Worm (Caenorhabditis elegans) whole organism, L4 larva: Measurements from ENCODE around the gene dnc-3.

Source experiments
- D1046.2 ChIP-seq: fragments of 200-800 bp; sonication (Bioruptor generic); IDR thresholded peaks from 2 replicates; pipeline ENCODE4 v1.3.6; 2022; ENCODE audit warnings: missing genetic modification characterization, missing compliant biosample characterization
- F10B5.3 ChIP-seq: sonication (generic microtip); optimal IDR thresholded peaks from 2 replicates; lab custom pipeline; 2016; ENCODE audit warnings: mild to moderate bottlenecking, missing genetic modification characterization, missing compliant biosample characterization
- F26F4.8 ChIP-seq: fragments of 200-800 bp; sonication (Bioruptor generic); conservative IDR thresholded peaks from 2 replicates; pipeline ENCODE4 v1.3.6; 2022; ENCODE audit warnings: missing genetic modification characterization, missing compliant biosample characterization
- F49E8.2 ChIP-seq: sonication (generic microtip); optimal IDR thresholded peaks from 2 replicates; lab custom pipeline; 2016; ENCODE audit warnings: missing compliant biosample characterization, mild to moderate bottlenecking, missing genetic modification characterization, borderline replicate concordance
- R02D3.7 ChIP-seq: fragments of 150-350 bp; sonication (generic microtip); optimal IDR thresholded peaks from 3 replicates; lab custom pipeline; 2014; ENCODE audit warnings: missing biosample characterization, missing genetic modification characterization
- T20F7.1 ChIP-seq: fragments of 200-800 bp; sonication (Bioruptor generic); optimal IDR thresholded peaks from 2 replicates; lab custom pipeline; 2018; ENCODE audit warnings: mild to moderate bottlenecking, missing genetic modification characterization, missing compliant biosample characterization
- ZK546.5 ChIP-seq, 2 experiments: sonication (generic microtip); optimal IDR thresholded peaks; 2 replicates each; lab custom pipeline; 2017; ENCODE audit warnings: missing biosample characterization in 2 of 2, missing genetic modification characterization in 2 of 2
- aha-1 ChIP-seq: fragments of 150-350 bp; peaks from one replicate; lab custom pipeline; 2014; ENCODE audit warnings: missing biosample characterization, missing genetic modification characterization
- ama-1 ChIP-seq: fragments of 150-350 bp; optimal IDR thresholded peaks from 2 replicates; lab custom pipeline; 2014; ENCODE audit warnings: inconsistent platforms, mixed read lengths
- ceh-28 ChIP-seq: fragments of 150-350 bp; optimal IDR thresholded peaks from 2 replicates; lab custom pipeline; 2014; ENCODE audit warnings: missing biosample characterization, missing genetic modification reagents, missing genetic modification characterization
- ceh-32 ChIP-seq: sonication (generic microtip); optimal IDR thresholded peaks from 2 replicates; lab custom pipeline; 2016; ENCODE audit warnings: mild to moderate bottlenecking, missing genetic modification characterization, missing compliant biosample characterization; ENCODE audit not compliant: poor library complexity
- ceh-62 ChIP-seq: sonication (generic microtip); optimal IDR thresholded peaks from 2 replicates; lab custom pipeline; 2017; ENCODE audit warnings: missing biosample characterization, missing genetic modification characterization
- ctbp-1 ChIP-seq: fragments of 200-800 bp; sonication (Bioruptor generic); IDR thresholded peaks from 2 replicates; pipeline ENCODE4 v1.3.6; 2022; ENCODE audit warnings: missing genetic modification reagents, missing genetic modification characterization, missing compliant biosample characterization
- daf-16 ChIP-seq, 3 experiments: sonication (generic microtip); optimal IDR thresholded peaks; 2 replicates each; lab custom pipeline; 2016 to 2017; ENCODE audit warnings: missing genetic modification characterization in 3 of 3, missing genetic modification reagents in 3 of 3, mild to moderate bottlenecking in 2 of 3, missing compliant biosample characterization in 2 of 3, missing biosample characterization in 1 of 3, moderate library complexity in 1 of 3
- dpl-1 ChIP-seq: fragments of 150-350 bp; optimal IDR thresholded peaks from 2 replicates; lab custom pipeline; 2014; ENCODE audit warnings: missing biosample characterization, missing genetic modification reagents, missing genetic modification characterization
- dve-1 ChIP-seq: sonication (generic microtip); optimal IDR thresholded peaks from 2 replicates; lab custom pipeline; 2017; ENCODE audit warnings: antibody characterized with exemption, mild to moderate bottlenecking, missing genetic modification characterization, missing compliant biosample characterization; ENCODE audit not compliant: insufficient read depth
- egl-27 ChIP-seq: sonication (generic microtip); optimal IDR thresholded peaks from 3 replicates; lab custom pipeline; 2017; ENCODE audit warnings: missing biosample characterization, missing genetic modification reagents, missing genetic modification characterization
- fkh-10 ChIP-seq: fragments of 150-350 bp; optimal IDR thresholded peaks from 2 replicates; lab custom pipeline; 2014; ENCODE audit warnings: missing biosample characterization, missing genetic modification reagents, missing genetic modification characterization
- hif-1 ChIP-seq, 2 experiments: sonication (generic microtip); optimal IDR thresholded peaks; 2 replicates each; lab custom pipeline; 2016 to 2017; ENCODE audit warnings: missing compliant biosample characterization in 2 of 2, missing genetic modification characterization in 2 of 2, missing genetic modification reagents in 2 of 2, missing genotype in 2 of 2, mild to moderate bottlenecking in 1 of 2
- hlh-30 ChIP-seq: sonication (generic microtip); optimal IDR thresholded peaks from 2 replicates; lab custom pipeline; 2017; ENCODE audit warnings: antibody characterized with exemption, mild to moderate bottlenecking, missing genetic modification characterization, missing compliant biosample characterization; ENCODE audit not compliant: insufficient read depth
- hmg-1.1 ChIP-seq: fragments of 200-800 bp; sonication (Bioruptor generic); IDR thresholded peaks from 2 replicates; pipeline ENCODE4 v1.3.6; 2022; ENCODE audit warnings: missing genetic modification reagents, missing genetic modification characterization, missing compliant biosample characterization
- jun-1 ChIP-seq: fragments of 150-350 bp; optimal IDR thresholded peaks from 2 replicates; lab custom pipeline; 2014; ENCODE audit warnings: missing biosample characterization, missing genetic modification reagents, missing genetic modification characterization
- lin-15B ChIP-seq: fragments of 150-350 bp; sonication (generic microtip); optimal IDR thresholded peaks from 3 replicates; lab custom pipeline; 2014; ENCODE audit warnings: missing biosample characterization, missing genetic modification characterization
- lin-39 ChIP-seq: fragments of 150-350 bp; optimal IDR thresholded peaks from 2 replicates; lab custom pipeline; 2014; ENCODE audit warnings: missing biosample characterization, missing genetic modification reagents, missing genetic modification characterization
- lsy-2 ChIP-seq, 2 experiments: fragments of 150-350 bp in 1 of 2; sonication (generic microtip) in 1 of 2; optimal IDR thresholded peaks; 2 replicates each; lab custom pipeline; 2014 to 2017; ENCODE audit warnings: missing biosample characterization in 2 of 2, missing genetic modification characterization in 2 of 2
- mdl-1 ChIP-seq, 2 experiments: fragments of 150-350 bp in 1 of 2; sonication (generic microtip) in 1 of 2; optimal IDR thresholded peaks; 2 replicates each; lab custom pipeline; 2014 to 2017; ENCODE audit warnings: missing biosample characterization in 2 of 2, missing genetic modification characterization in 2 of 2
- mep-1 ChIP-seq: fragments of 150-350 bp; sonication (generic microtip); optimal IDR thresholded peaks from 3 replicates; lab custom pipeline; 2014; ENCODE audit warnings: missing biosample characterization, missing genetic modification characterization
- mxl-2 ChIP-seq: fragments of 200-800 bp; sonication (Bioruptor generic); conservative IDR thresholded peaks from 2 replicates; pipeline ENCODE4 v1.3.6; 2022; ENCODE audit warnings: missing genetic modification reagents, missing genetic modification characterization, missing compliant biosample characterization
- nhr-102 ChIP-seq: sonication (generic microtip); optimal IDR thresholded peaks from 2 replicates; lab custom pipeline; 2016; ENCODE audit warnings: mild to moderate bottlenecking, missing genetic modification characterization, moderate library complexity, missing compliant biosample characterization
- nhr-237 ChIP-seq: sonication (generic microtip); optimal IDR thresholded peaks from 2 replicates; lab custom pipeline; 2017; ENCODE audit warnings: missing biosample characterization, missing genetic modification characterization
- nhr-41 ChIP-seq: fragments of 200-800 bp; sonication (Bioruptor generic); IDR thresholded peaks from 2 replicates; pipeline ENCODE4 v1.3.6; 2022; ENCODE audit warnings: missing genetic modification reagents, missing genetic modification characterization, missing compliant biosample characterization
- nhr-48 ChIP-seq: sonication (generic microtip); optimal IDR thresholded peaks from 2 replicates; lab custom pipeline; 2016; ENCODE audit warnings: mild to moderate bottlenecking, missing genetic modification characterization, missing compliant biosample characterization
- nhr-77 ChIP-seq: fragments of 150-350 bp; optimal IDR thresholded peaks from 2 replicates; lab custom pipeline; 2014; ENCODE audit warnings: missing biosample characterization, missing genetic modification characterization
- php-3 ChIP-seq: fragments of 200-800 bp; sonication (Bioruptor generic); IDR thresholded peaks from 2 replicates; pipeline ENCODE4 v1.3.6; 2022; ENCODE audit warnings: missing genetic modification reagents, missing genetic modification characterization, missing compliant biosample characterization
- pqm-1 ChIP-seq: sonication (generic microtip); optimal IDR thresholded peaks from 2 replicates; lab custom pipeline; 2017; ENCODE audit warnings: missing biosample characterization, missing genetic modification characterization
- rbr-2 ChIP-seq: sonication (generic microtip); optimal IDR thresholded peaks from 2 replicates; lab custom pipeline; 2016; ENCODE audit warnings: missing genotype, missing genetic modification characterization, missing compliant biosample characterization
- saeg-2 ChIP-seq: fragments of 200-800 bp; sonication (Bioruptor generic); IDR thresholded peaks from 2 replicates; pipeline ENCODE4 v1.3.6; 2022; ENCODE audit warnings: missing genetic modification reagents, missing genetic modification characterization, missing compliant biosample characterization
- set-16 ChIP-seq: fragments of 200-800 bp; sonication (Bioruptor generic); IDR thresholded peaks from 2 replicates; pipeline ENCODE4 v1.3.6; 2022; ENCODE audit warnings: missing genetic modification reagents, missing genetic modification characterization, missing compliant biosample characterization
- spr-1 ChIP-seq: sonication (generic microtip); optimal IDR thresholded peaks from 2 replicates; lab custom pipeline; 2016; ENCODE audit warnings: mild to moderate bottlenecking, missing genetic modification characterization, missing compliant biosample characterization
- tra-1 ChIP-seq: fragments of 200-800 bp; sonication (Bioruptor generic); IDR thresholded peaks from 2 replicates; pipeline ENCODE4 v1.3.6; 2022; ENCODE audit warnings: missing genetic modification reagents, missing genetic modification characterization, missing compliant biosample characterization
- unc-130 ChIP-seq: sonication (generic microtip); optimal IDR thresholded peaks from 2 replicates; lab custom pipeline; 2016; ENCODE audit warnings: missing genetic modification reagents, missing genetic modification characterization, missing compliant biosample characterization
- unc-62 ChIP-seq, 3 experiments: fragments of 150-350 bp in 1 of 3; sonication (generic microtip); optimal IDR thresholded peaks in 2 of 3; peaks in 1 of 3; 1 replicate in 1 of 3; 2 replicates in 2 of 3; lab custom pipeline; 2014 to 2017; ENCODE audit warnings: missing biosample characterization in 3 of 3, missing genetic modification characterization in 3 of 3, missing genetic modification reagents in 3 of 3, missing genotype in 1 of 3
- zip-11 ChIP-seq: fragments of 200-800 bp; sonication (Bioruptor generic); IDR thresholded peaks from 2 replicates; pipeline ENCODE4 v1.3.6; 2022; ENCODE audit warnings: missing genetic modification characterization, missing compliant biosample characterization

dnc-3 gene

DNA sequence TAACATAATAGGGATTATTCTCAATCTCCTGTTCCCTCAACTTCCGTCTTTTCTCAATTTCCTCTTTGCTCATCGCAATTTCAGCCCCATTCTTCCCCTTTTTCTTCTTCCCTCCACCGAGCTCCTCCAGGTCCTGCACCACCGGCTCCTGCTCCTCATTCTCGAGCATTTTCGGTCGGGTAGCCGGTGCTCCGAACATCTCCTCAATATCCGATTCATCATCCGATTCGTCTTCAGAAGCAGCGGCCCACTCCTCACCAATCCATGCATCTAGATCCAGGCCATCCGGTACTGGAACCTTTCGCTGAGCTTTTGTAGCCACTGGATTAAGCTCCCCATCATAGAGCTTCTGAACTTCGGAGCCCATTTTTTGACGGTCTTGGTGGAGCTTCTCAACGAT is 13.4 kb upstream of the dnc-3 start:
- TF ChIP-seq lsy-2 (tag; optimal IDR thresholded peaks at IDR 0.05; lab: Kevin White, UChicago) (no peak), spr-1 (no peak), set-16 (GFP tag; lab: Robert Waterston, UW) (peak; percentile 69; the same call in 1 of the 2 replicates), jun-1 (tag; lab: Kevin White, UChicago) (no peak)

- TF ChIP-seq F10B5.3 (tag; lab: Kevin White, UChicago): no peak
- TF ChIP-seq lsy-2 (tag; optimal IDR thresholded peaks at IDR 0.05; lab: Kevin White, UChicago): peak in 1 of 2 experiments; percentile 12
- TF ChIP-seq nhr-237 (tag; lab: Kevin White, UChicago): no peak
Observed at ce11 chrII:3546381-3546931, 7.1 kb upstream of the dnc-3 start, which contains the start of gene apd-3. apd-3 (minus strand) TSS chrII:3546431.

ce11 chrII:3547282-3547681 is 6.2 kb upstream of the dnc-3 start:
- peak in 1 of 2 experiments; percentile 85 for TF ChIP-seq unc-62 (GFP tag; optimal IDR thresholded peaks at IDR 0.05 in 1 of 2; lab: Kevin White, UChicago)
- TF ChIP-seq unc-62 (tag; optimal IDR thresholded peaks at IDR 0.05; lab: Kevin White, UChicago): no peak
- no peak for TF ChIP-seq saeg-2 (GFP tag; lab: Robert Waterston, UW)
- TF ChIP-seq mep-1 (tag; lab: Kevin White, UChicago): peak; percentile 37
- TF ChIP-seq mdl-1 (tag; optimal IDR thresholded peaks at IDR 0.05; lab: Kevin White, UChicago): peak in 1 of 2 experiments; percentile 51
- TF ChIP-seq ceh-62 (tag; lab: Kevin White, UChicago): no peak
- TF ChIP-seq hlh-30 (tag; lab: Kevin White, UChicago): peak; percentile 24
- TF ChIP-seq egl-27 (tag; lab: Kevin White, UChicago): no peak
- TF ChIP-seq set-16 (GFP tag; lab: Robert Waterston, UW): peak; percentile 41; the same call in 1 of the 2 replicates
- TF ChIP-seq F26F4.8 (GFP tag; lab: Robert Waterston, UW): no peak
- peak; percentile 33 for TF ChIP-seq dve-1 (tag; lab: Kevin White, UChicago)
- no peak for TF ChIP-seq ctbp-1 (GFP tag; lab: Robert Waterston, UW)
- peak; percentile 42 for TF ChIP-seq rbr-2
- peak in 1 of 2 experiments; percentile 53 for TF ChIP-seq hif-1 (tag; optimal IDR thresholded peaks at IDR 0.05; lab: Kevin White, UChicago)
- peak; percentile 63 for TF ChIP-seq hmg-1.1 (GFP tag; lab: Robert Waterston, UW)
- no peak for TF ChIP-seq R02D3.7 (tag; lab: Kevin White, UChicago)
- no peak for TF ChIP-seq nhr-48 (tag; lab: Kevin White, UChicago)
- TF ChIP-seq aha-1 (tag; lab: Kevin White, UChicago): peak; percentile 88
- peak; percentile 22 for TF ChIP-seq fkh-10
- peak; percentile 7 to 69 for TF ChIP-seq lsy-2 (tag; optimal IDR thresholded peaks at IDR 0.05; lab: Kevin White, UChicago)
- peak; percentile 8 for TF ChIP-seq dpl-1 (GFP tag; lab: Kevin White, UChicago)

DNA sequence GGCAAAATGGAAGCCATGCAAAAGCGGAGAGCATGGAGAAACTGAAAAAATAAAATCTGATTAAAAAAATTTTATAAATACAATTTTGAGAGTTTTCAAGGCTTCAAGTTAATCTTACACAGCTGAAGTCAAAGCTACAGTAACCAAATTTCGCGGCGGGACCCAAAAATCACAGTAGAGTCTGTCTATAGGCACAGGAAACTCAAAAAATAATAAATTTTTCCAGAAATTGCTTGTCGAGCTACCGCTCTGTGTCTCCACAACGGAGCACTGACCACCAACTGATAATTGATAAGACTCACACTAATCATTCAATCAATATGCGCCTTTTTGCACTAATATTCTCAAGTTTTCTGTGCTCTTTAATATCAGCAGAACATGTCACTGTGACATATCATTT is 3.2 kb upstream of the dnc-3 start, which contains the start of gene W10G11.19:
Gene W10G11.19, plus strand, starts transcription at position 301 of the 400 bp plus-strand sequence.
- TF ChIP-seq nhr-77 (tag; lab: Kevin White, UChicago): no peak
- no peak for TF ChIP-seq nhr-102
- TF ChIP-seq mxl-2 (GFP tag; lab: Robert Waterston, UW): no peak
- TF ChIP-seq T20F7.1: no peak
- no peak for TF ChIP-seq D1046.2 (GFP tag; lab: Robert Waterston, UW)
- no peak for TF ChIP-seq daf-16 (GFP tag; optimal IDR thresholded peaks at IDR 0.05; lab: Kevin White, UChicago)
- TF ChIP-seq daf-16 (tag; optimal IDR thresholded peaks at IDR 0.05; lab: Kevin White, UChicago): peak; percentile 28
- no peak for TF ChIP-seq ZK546.5 (tag; optimal IDR thresholded peaks at IDR 0.05; lab: Kevin White, UChicago)
- TF ChIP-seq pqm-1 (tag; lab: Kevin White, UChicago): peak; percentile 13
- TF ChIP-seq nhr-41 (GFP tag; lab: Robert Waterston, UW): no peak
- TF ChIP-seq zip-11 (GFP tag; lab: Robert Waterston, UW): no peak
- no peak for TF ChIP-seq F49E8.2 (tag; lab: Kevin White, UChicago)
- no peak for TF ChIP-seq mdl-1 (tag; optimal IDR thresholded peaks at IDR 0.05; lab: Kevin White, UChicago)
- TF ChIP-seq mep-1 (tag; lab: Kevin White, UChicago): no peak
- no peak for TF ChIP-seq ama-1 (lab: Kevin White, UChicago)
- TF ChIP-seq spr-1: no peak
- no peak for TF ChIP-seq tra-1 (GFP tag; lab: Robert Waterston, UW)
- TF ChIP-seq lin-15B (tag; lab: Kevin White, UChicago): no peak
- no peak for TF ChIP-seq unc-130 (GFP tag; lab: Kevin White, UChicago)
- no peak for TF ChIP-seq ceh-28 (tag; lab: Kevin White, UChicago)
- no peak for TF ChIP-seq php-3
- no peak for TF ChIP-seq ceh-32
- TF ChIP-seq lin-39 (tag; lab: Kevin White, UChicago): no peak
- peak in 1 of 2 experiments; percentile 7 for TF ChIP-seq unc-62 (GFP tag; optimal IDR thresholded peaks at IDR 0.05 in 1 of 2; lab: Kevin White, UChicago)
- TF ChIP-seq unc-62 (tag; optimal IDR thresholded peaks at IDR 0.05; lab: Kevin White, UChicago): no peak
